Comparison of ENCODE assay signal across 1 fruit fly cellular context in genomic region chrX:5621893-5622803, dm6.
TF ChIP-seq lines count a peak whose summit lies in the region.

Gene Mlc-c, minus strand, starts transcription at chrX:5622539.
Gene Pop1, plus strand, starts transcription at chrX:5622648.

TF ChIP-seq in whole organism, embryonic, 481 proteins besides CTCF, POLR2A, EP300 and RAD21 (continued from another document and continues in another):
- no peak for TF ChIP-seq CG17328 (GFP tag; IDR thresholded peaks at IDR 0.05; lab: Robert Waterston, UW)
- no peak for TF ChIP-seq slbo (GFP tag; IDR thresholded peaks at IDR 0.05; lab: Robert Waterston, UW)
- TF ChIP-seq CG11504 (tag; optimal IDR thresholded peaks at IDR 0.05; lab: Kevin White, UChicago) = no peak
- no peak for TF ChIP-seq CG11695 (GFP tag; IDR thresholded peaks at IDR 0.05; lab: Robert Waterston, UW)
- no peak for TF ChIP-seq Abd-B (GFP tag; optimal IDR thresholded peaks at IDR 0.05; lab: Kevin White, UChicago)
- no peak for TF ChIP-seq Xbp1 (GFP tag; optimal IDR thresholded peaks at IDR 0.05; lab: Kevin White, UChicago)
- no peak for TF ChIP-seq C15 (GFP tag; IDR thresholded peaks at IDR 0.05; lab: Robert Waterston, UW)
- TF ChIP-seq CG1233 (GFP tag; optimal IDR thresholded peaks at IDR 0.05; lab: Kevin White, UChicago) = no peak
- peak; percentile 59 for TF ChIP-seq Sin3A (optimal IDR thresholded peaks at IDR 0.05; lab: Kevin White, UChicago)
- TF ChIP-seq Bdp1 (GFP tag; optimal IDR thresholded peaks at IDR 0.05; lab: Kevin White, UChicago) = no peak
- no peak for TF ChIP-seq Dip2 (GFP tag; IDR thresholded peaks at IDR 0.05; lab: Robert Waterston, UW)
- no peak for TF ChIP-seq Trl (optimal IDR thresholded peaks at IDR 0.05; lab: Kevin White, UChicago)
- TF ChIP-seq Trl (GFP tag; optimal IDR thresholded peaks at IDR 0.05; lab: Kevin White, UChicago) = no peak
- TF ChIP-seq CG13894 (tag; optimal IDR thresholded peaks at IDR 0.05; lab: Kevin White, UChicago) = peak; percentile 13
- TF ChIP-seq disco-r (GFP tag; optimal IDR thresholded peaks at IDR 0.05; lab: Kevin White, UChicago) = no peak
- TF ChIP-seq dati (GFP tag; IDR thresholded peaks at IDR 0.05; lab: Robert Waterston, UW) = no peak
- no peak for TF ChIP-seq CG4328 (GFP tag; optimal IDR thresholded peaks at IDR 0.05; lab: Kevin White, UChicago)
- TF ChIP-seq CG2875 (GFP tag; optimal IDR thresholded peaks at IDR 0.05; lab: Kevin White, UChicago) = no peak
- peak; percentile 75 for TF ChIP-seq CG2129 (GFP tag; IDR thresholded peaks at IDR 0.05; lab: Robert Waterston, UW; ENCODE audit: partially characterized antibody)
- no peak for TF ChIP-seq ap (GFP tag; IDR thresholded peaks at IDR 0.05; lab: Robert Waterston, UW)
- TF ChIP-seq CG34376 (GFP tag; optimal IDR thresholded peaks at IDR 0.05; lab: Kevin White, UChicago) = no peak
- no peak for TF ChIP-seq Atf3 (GFP tag; optimal IDR thresholded peaks at IDR 0.05; lab: Kevin White, UChicago)
- no peak for TF ChIP-seq odd (GFP tag; optimal IDR thresholded peaks at IDR 0.05; lab: Kevin White, UChicago)
- no peak for TF ChIP-seq CG10209 (GFP tag; optimal IDR thresholded peaks at IDR 0.05; lab: Kevin White, UChicago)
- no peak for TF ChIP-seq trh (GFP tag; optimal IDR thresholded peaks at IDR 0.05; lab: Kevin White, UChicago)
- TF ChIP-seq CG11456 (GFP tag; IDR thresholded peaks at IDR 0.05; lab: Robert Waterston, UW) = no peak
- TF ChIP-seq az2 (GFP tag; optimal IDR thresholded peaks at IDR 0.05; lab: Kevin White, UChicago) = no peak
- TF ChIP-seq CG9727 (GFP tag; optimal IDR thresholded peaks at IDR 0.05; lab: Kevin White, UChicago) = no peak
- TF ChIP-seq pfk (GFP tag; optimal IDR thresholded peaks at IDR 0.05; lab: Kevin White, UChicago) = no peak
- TF ChIP-seq CG2199 (GFP tag; IDR thresholded peaks at IDR 0.05; lab: Robert Waterston, UW) = no peak
- TF ChIP-seq CG17829 (tag; optimal IDR thresholded peaks at IDR 0.05; lab: Kevin White, UChicago) = peak; percentile 19
- TF ChIP-seq Six4 (GFP tag; optimal IDR thresholded peaks at IDR 0.05; lab: Kevin White, UChicago) = no peak
- no peak for TF ChIP-seq schlank (tag; optimal IDR thresholded peaks at IDR 0.05; lab: Kevin White, UChicago)
- TF ChIP-seq CG7745 (tag; optimal IDR thresholded peaks at IDR 0.05; lab: Kevin White, UChicago) = no peak
- TF ChIP-seq CG14710 (tag; optimal IDR thresholded peaks at IDR 0.05; lab: Kevin White, UChicago) = peak; percentile 40
- TF ChIP-seq CG8944 (GFP tag; optimal IDR thresholded peaks at IDR 0.05; lab: Kevin White, UChicago) = no peak
- TF ChIP-seq otp (GFP tag; IDR thresholded peaks at IDR 0.05; lab: Robert Waterston, UW) = no peak
- no peak for TF ChIP-seq CG7786 (GFP tag; optimal IDR thresholded peaks at IDR 0.05; lab: Kevin White, UChicago)
- no peak for TF ChIP-seq CG13424 (tag; optimal IDR thresholded peaks at IDR 0.05; lab: Kevin White, UChicago)
- no peak for TF ChIP-seq CG30403 (GFP tag; optimal IDR thresholded peaks at IDR 0.05; lab: Kevin White, UChicago)
- no peak for TF ChIP-seq crp (GFP tag; optimal IDR thresholded peaks at IDR 0.05; lab: Kevin White, UChicago)
- no peak for TF ChIP-seq CG1603 (tag; optimal IDR thresholded peaks at IDR 0.05; lab: Kevin White, UChicago)
- no peak for TF ChIP-seq Mrtf (GFP tag; IDR thresholded peaks at IDR 0.05; lab: Robert Waterston, UW)
- TF ChIP-seq HLH3B (GFP tag; IDR thresholded peaks at IDR 0.05; lab: Robert Waterston, UW) = no peak
- no peak for TF ChIP-seq CG6813 (GFP tag; optimal IDR thresholded peaks at IDR 0.05; lab: Kevin White, UChicago)
- TF ChIP-seq fd96Cb (tag; optimal IDR thresholded peaks at IDR 0.05; lab: Kevin White, UChicago) = no peak
- TF ChIP-seq CG10366 (GFP tag; IDR thresholded peaks at IDR 0.05; lab: Robert Waterston, UW) = no peak
- TF ChIP-seq CG12104 (GFP tag; optimal IDR thresholded peaks at IDR 0.05; lab: Kevin White, UChicago) = no peak
- TF ChIP-seq CG32772 (GFP tag; IDR thresholded peaks at IDR 0.05; lab: Robert Waterston, UW) = no peak
- no peak for TF ChIP-seq CG31365 (tag; optimal IDR thresholded peaks at IDR 0.05; lab: Kevin White, UChicago)
- TF ChIP-seq CG6765 (GFP tag; optimal IDR thresholded peaks at IDR 0.05; lab: Kevin White, UChicago) = no peak
- no peak for TF ChIP-seq cas (GFP tag; IDR thresholded peaks at IDR 0.05; lab: Robert Waterston, UW)
- no peak for TF ChIP-seq lov (optimal IDR thresholded peaks at IDR 0.05; lab: Kevin White, UChicago)
- TF ChIP-seq lov (GFP tag; IDR thresholded peaks at IDR 0.05; lab: Robert Waterston, UW) = no peak
- TF ChIP-seq CG10959 (GFP tag; IDR thresholded peaks at IDR 0.05; lab: Robert Waterston, UW) = no peak
- no peak for TF ChIP-seq CG12219 (GFP tag; optimal IDR thresholded peaks at IDR 0.05; lab: Kevin White, UChicago)
- no peak for TF ChIP-seq H15 (GFP tag; IDR thresholded peaks at IDR 0.05; lab: Robert Waterston, UW)
- no peak for TF ChIP-seq CG1792 (GFP tag; optimal IDR thresholded peaks at IDR 0.05; lab: Kevin White, UChicago)
- no peak for TF ChIP-seq CG10654 (GFP tag; optimal IDR thresholded peaks at IDR 0.05; lab: Kevin White, UChicago)
- TF ChIP-seq jing (GFP tag; optimal IDR thresholded peaks at IDR 0.05; lab: Kevin White, UChicago) = no peak
- TF ChIP-seq toy (GFP tag; IDR thresholded peaks at IDR 0.05; lab: Robert Waterston, UW) = no peak
- TF ChIP-seq Hr78 (GFP tag; optimal IDR thresholded peaks at IDR 0.05; lab: Kevin White, UChicago) = peak in 1 of 2 experiments; percentile 61
- TF ChIP-seq Dbx (GFP tag; IDR thresholded peaks at IDR 0.05; lab: Robert Waterston, UW) = peak; percentile 49; the same call in 1 of the 3 replicates
- no peak for TF ChIP-seq pum (GFP tag; optimal IDR thresholded peaks at IDR 0.05; lab: Kevin White, UChicago)
- peak; percentile 89 for TF ChIP-seq unc-4 (GFP tag; IDR thresholded peaks at IDR 0.05; lab: Robert Waterston, UW; ENCODE audit: partially characterized antibody)
- TF ChIP-seq Elba2 (GFP tag; optimal IDR thresholded peaks at IDR 0.05; lab: Kevin White, UChicago) = no peak
- TF ChIP-seq BEAF-32 (GFP tag; optimal IDR thresholded peaks at IDR 0.05; lab: Kevin White, UChicago) = peak; percentile 92
- no peak for TF ChIP-seq Poxn (GFP tag; IDR thresholded peaks at IDR 0.05; lab: Robert Waterston, UW)
- no peak for TF ChIP-seq wek (GFP tag; optimal IDR thresholded peaks at IDR 0.05; lab: Kevin White, UChicago)
- TF ChIP-seq Ravus (GFP tag; IDR thresholded peaks at IDR 0.05; lab: Robert Waterston, UW) = no peak
- TF ChIP-seq Fer2 (tag; optimal IDR thresholded peaks at IDR 0.05; lab: Kevin White, UChicago) = no peak
- TF ChIP-seq sob (GFP tag; IDR thresholded peaks at IDR 0.05; lab: Robert Waterston, UW) = no peak
- no peak for TF ChIP-seq ara (GFP tag; IDR thresholded peaks at IDR 0.05; lab: Robert Waterston, UW)
- TF ChIP-seq Dad (GFP tag; optimal IDR thresholded peaks at IDR 0.05; lab: Kevin White, UChicago) = no peak
- TF ChIP-seq CG3407 (GFP tag; optimal IDR thresholded peaks at IDR 0.05; lab: Kevin White, UChicago) = no peak
- TF ChIP-seq slou (GFP tag; optimal IDR thresholded peaks at IDR 0.05; lab: Kevin White, UChicago) = no peak
- TF ChIP-seq Bgb (GFP tag; IDR thresholded peaks at IDR 0.05; lab: Robert Waterston, UW; ENCODE audit: partially characterized antibody) = peak; percentile 93
- TF ChIP-seq Taf1 (GFP tag; IDR thresholded peaks at IDR 0.05; lab: Robert Waterston, UW) = no peak
- no peak for TF ChIP-seq ab (GFP tag; optimal IDR thresholded peaks at IDR 0.05; lab: Kevin White, UChicago)
- TF ChIP-seq cad (GFP tag; optimal IDR thresholded peaks at IDR 0.05; lab: Kevin White, UChicago) = no peak
- no peak for TF ChIP-seq corto (GFP tag; optimal IDR thresholded peaks at IDR 0.05; lab: Kevin White, UChicago)
- TF ChIP-seq Ets65A (GFP tag; lab: Kevin White, UChicago) = no peak
- no peak for TF ChIP-seq klu (GFP tag; IDR thresholded peaks at IDR 0.05; lab: Robert Waterston, UW)
- no peak for TF ChIP-seq CG12236 (GFP tag; optimal IDR thresholded peaks at IDR 0.05; lab: Kevin White, UChicago)
- TF ChIP-seq Deaf1 (tag; optimal IDR thresholded peaks at IDR 0.05; lab: Kevin White, UChicago) = no peak
- TF ChIP-seq Sox100B (GFP tag; optimal IDR thresholded peaks at IDR 0.05; lab: Kevin White, UChicago) = no peak
- TF ChIP-seq Ets97D (GFP tag; optimal IDR thresholded peaks at IDR 0.05; lab: Kevin White, UChicago) = peak; percentile 48
- TF ChIP-seq CoRest (tag; optimal IDR thresholded peaks at IDR 0.05; lab: Kevin White, UChicago) = no peak
- TF ChIP-seq stc (GFP tag; IDR thresholded peaks at IDR 0.05; lab: Robert Waterston, UW) = no peak
- no peak for TF ChIP-seq CG14965 (GFP tag; optimal IDR thresholded peaks at IDR 0.05; lab: Kevin White, UChicago; ENCODE audit: borderline replicate concordance)
- no peak for TF ChIP-seq Hmr (GFP tag; optimal IDR thresholded peaks at IDR 0.05; lab: Kevin White, UChicago)
- TF ChIP-seq dmrt11E (tag; optimal IDR thresholded peaks at IDR 0.05; lab: Kevin White, UChicago) = no peak
- TF ChIP-seq luna (GFP tag; optimal IDR thresholded peaks at IDR 0.05; lab: Kevin White, UChicago) = no peak
- TF ChIP-seq CG11723 (GFP tag; optimal IDR thresholded peaks at IDR 0.05; lab: Kevin White, UChicago) = no peak
- no peak for TF ChIP-seq pb (GFP tag; optimal IDR thresholded peaks at IDR 0.05; lab: Kevin White, UChicago)
- TF ChIP-seq twi (tag; optimal IDR thresholded peaks at IDR 0.05; lab: Kevin White, UChicago) = no peak
- no peak for TF ChIP-seq sisA (GFP tag; IDR thresholded peaks at IDR 0.05; lab: Robert Waterston, UW)
- peak; percentile 60 for TF ChIP-seq stwl (tag; optimal IDR thresholded peaks at IDR 0.05; lab: Kevin White, UChicago)
- no peak for TF ChIP-seq grn (GFP tag; optimal IDR thresholded peaks at IDR 0.05; lab: Kevin White, UChicago)
- TF ChIP-seq da (GFP tag; optimal IDR thresholded peaks at IDR 0.05; lab: Kevin White, UChicago) = no peak
- peak; percentile 95 for TF ChIP-seq ato (GFP tag; IDR thresholded peaks at IDR 0.05; lab: Robert Waterston, UW; ENCODE audit: partially characterized antibody)
- TF ChIP-seq fd102C (GFP tag; optimal IDR thresholded peaks at IDR 0.05; lab: Kevin White, UChicago) = no peak
- no peak for TF ChIP-seq E2f1 (GFP tag; IDR thresholded peaks at IDR 0.05; lab: Robert Waterston, UW)
- no peak for TF ChIP-seq zen (tag; optimal IDR thresholded peaks at IDR 0.05; lab: Kevin White, UChicago)
- TF ChIP-seq CG2678 (tag; optimal IDR thresholded peaks at IDR 0.05; lab: Kevin White, UChicago) = no peak
- TF ChIP-seq CG33557 (GFP tag; optimal IDR thresholded peaks at IDR 0.05; lab: Kevin White, UChicago) = no peak
- TF ChIP-seq Rfx (GFP tag; IDR thresholded peaks at IDR 0.05; lab: Robert Waterston, UW) = peak; percentile 48
- TF ChIP-seq cwo (GFP tag; optimal IDR thresholded peaks at IDR 0.05; lab: Kevin White, UChicago) = peak; percentile 60
- no peak for TF ChIP-seq CG15011 (GFP tag; optimal IDR thresholded peaks at IDR 0.05; lab: Kevin White, UChicago)
- TF ChIP-seq slp2 (GFP tag; optimal IDR thresholded peaks at IDR 0.05; lab: Kevin White, UChicago) = no peak
- no peak for TF ChIP-seq CG3726 (GFP tag; IDR thresholded peaks at IDR 0.05; lab: Robert Waterston, UW)
- no peak for TF ChIP-seq ci (GFP tag; IDR thresholded peaks at IDR 0.05; lab: Robert Waterston, UW)
- TF ChIP-seq phol (tag; optimal IDR thresholded peaks at IDR 0.05; lab: Kevin White, UChicago) = peak; percentile 6
- no peak for TF ChIP-seq ems (GFP tag; optimal IDR thresholded peaks at IDR 0.05; lab: Kevin White, UChicago)
- TF ChIP-seq btn (GFP tag; optimal IDR thresholded peaks at IDR 0.05; lab: Kevin White, UChicago) = no peak
- peak; percentile 92 for TF ChIP-seq dm (GFP tag; optimal IDR thresholded peaks at IDR 0.05; lab: Kevin White, UChicago)
- TF ChIP-seq dan (GFP tag; IDR thresholded peaks at IDR 0.05; lab: Robert Waterston, UW) = no peak
- TF ChIP-seq CG31388 (GFP tag; optimal IDR thresholded peaks at IDR 0.05; lab: Kevin White, UChicago) = no peak
- TF ChIP-seq CG7987 (GFP tag; optimal IDR thresholded peaks at IDR 0.05; lab: Kevin White, UChicago) = no peak
- TF ChIP-seq Optix (GFP tag; IDR thresholded peaks at IDR 0.05; lab: Robert Waterston, UW) = no peak
- peak; percentile 59; the same call in 1 of the 2 replicates for TF ChIP-seq CG9932 (GFP tag; IDR thresholded peaks at IDR 0.05; lab: Robert Waterston, UW)
- peak; percentile 88 for TF ChIP-seq pzg (GFP tag; optimal IDR thresholded peaks at IDR 0.05; lab: Kevin White, UChicago)
- no peak for TF ChIP-seq Nf-YB (GFP tag; optimal IDR thresholded peaks at IDR 0.05; lab: Kevin White, UChicago)
- no peak for TF ChIP-seq grau (tag; optimal IDR thresholded peaks at IDR 0.05; lab: Kevin White, UChicago)
- TF ChIP-seq vvl (GFP tag; IDR thresholded peaks at IDR 0.05; lab: Robert Waterston, UW) = 0 out of 2 replicates have a peak, but pooled peaks have one; percentile 6
- no peak for TF ChIP-seq ro (GFP tag; IDR thresholded peaks at IDR 0.05; lab: Robert Waterston, UW)
- TF ChIP-seq CG4707 (GFP tag; optimal IDR thresholded peaks at IDR 0.05; lab: Kevin White, UChicago) = no peak
- peak; percentile 94 for TF ChIP-seq chinmo (GFP tag; IDR thresholded peaks at IDR 0.05; lab: Robert Waterston, UW; ENCODE audit: partially characterized antibody)
- TF ChIP-seq trem (tag; optimal IDR thresholded peaks at IDR 0.05; lab: Kevin White, UChicago) = peak; percentile 50
- TF ChIP-seq peb (GFP tag; IDR thresholded peaks at IDR 0.05; lab: Robert Waterston, UW) = no peak
- no peak for TF ChIP-seq shn (GFP tag; optimal IDR thresholded peaks at IDR 0.05; lab: Kevin White, UChicago)
- no peak for TF ChIP-seq CG8089 (GFP tag; optimal IDR thresholded peaks at IDR 0.05; lab: Kevin White, UChicago)
- TF ChIP-seq CG43689 (GFP tag; IDR thresholded peaks at IDR 0.05; lab: Robert Waterston, UW) = no peak
- no peak for TF ChIP-seq unpg (GFP tag; optimal IDR thresholded peaks at IDR 0.05; lab: Kevin White, UChicago)
- TF ChIP-seq Jarid2 (GFP tag; optimal IDR thresholded peaks at IDR 0.05; lab: Kevin White, UChicago) = no peak
- no peak for TF ChIP-seq CG16779 (GFP tag; IDR thresholded peaks at IDR 0.05; lab: Robert Waterston, UW)
- no peak for TF ChIP-seq Side (GFP tag; optimal IDR thresholded peaks at IDR 0.05; lab: Kevin White, UChicago)
- TF ChIP-seq NK7.1 (GFP tag; optimal IDR thresholded peaks at IDR 0.05; lab: Kevin White, UChicago) = no peak
- no peak for TF ChIP-seq caup (GFP tag; optimal IDR thresholded peaks at IDR 0.05; lab: Kevin White, UChicago; ENCODE audit: severe bottlenecking)
- TF ChIP-seq CG13287 (GFP tag; IDR thresholded peaks at IDR 0.05; lab: Robert Waterston, UW; ENCODE audit: partially characterized antibody) = peak; percentile 90
- TF ChIP-seq Fer1 (GFP tag; optimal IDR thresholded peaks at IDR 0.05; lab: Kevin White, UChicago) = no peak
